Worm (Caenorhabditis elegans) whole organism, midembryonic: Measurements from ENCODE around the gene cln-3.1.

Source experiments
- flt-1 ChIP-seq: fragments of 200-800 bp; sonication (Bioruptor generic); IDR thresholded peaks from 2 replicates; pipeline ENCODE4 v1.3.6; 2022; ENCODE audit warnings: missing genetic modification characterization, missing compliant biosample characterization
- klf-2 ChIP-seq: fragments of 200-800 bp; sonication (Bioruptor generic); conservative IDR thresholded peaks from 2 replicates; pipeline ENCODE4 v1.3.6; 2022; ENCODE audit warnings: missing genetic modification reagents, missing genetic modification characterization, missing compliant biosample characterization
- med-1 ChIP-seq: sonication (generic microtip); optimal IDR thresholded peaks from 2 replicates; lab custom pipeline; 2017; ENCODE audit warnings: missing genetic modification characterization, mild to moderate bottlenecking, missing compliant biosample characterization, antibody characterized with exemption, missing genetic modification reagents; ENCODE audit not compliant: insufficient read depth
- tab-1 ChIP-seq: fragments of 200-800 bp; sonication (Bioruptor generic); IDR thresholded peaks from 2 replicates; pipeline ENCODE4 v1.3.6; 2022; ENCODE audit warnings: missing genetic modification characterization, missing compliant biosample characterization
- ztf-23 ChIP-seq: fragments of 200-800 bp; sonication (Bioruptor generic); IDR thresholded peaks from 2 replicates; pipeline ENCODE4 v1.3.6; 2022; ENCODE audit warnings: missing genetic modification reagents, missing genetic modification characterization, missing compliant biosample characterization
- ztf-29 ChIP-seq: fragments of 200-800 bp; sonication (Bioruptor generic); IDR thresholded peaks from 2 replicates; pipeline ENCODE4 v1.3.6; 2022; ENCODE audit warnings: missing genetic modification reagents, missing genetic modification characterization, missing compliant biosample characterization

DNA sequence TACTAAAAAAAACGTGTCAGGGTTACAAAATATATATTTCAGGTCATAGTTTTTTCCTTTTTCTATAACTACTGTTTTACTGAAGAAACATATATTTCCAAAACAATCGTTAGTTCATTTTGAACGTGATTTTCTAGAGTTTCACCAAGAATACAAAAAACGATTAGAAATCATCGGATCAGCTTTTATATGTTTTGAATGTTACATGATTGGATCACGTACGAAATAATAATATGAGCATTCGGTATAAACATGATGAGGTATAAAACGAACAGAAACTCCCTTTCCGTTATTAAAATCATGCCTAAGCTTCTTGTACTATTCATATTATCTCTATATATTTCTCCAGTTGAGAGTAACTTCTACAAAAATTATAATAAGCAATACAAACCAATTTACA, 7.4 kb upstream of the cln-3.1 start, which contains the start of gene clec-223:
- TF ChIP-seq ztf-29 (GFP tag; lab: Robert Waterston, UW) (no peak), ztf-23 (GFP tag; lab: Robert Waterston, UW) (no peak), med-1 (GFP tag; lab: Kevin White, UChicago) (no peak), flt-1 (GFP tag; lab: Robert Waterston, UW) (no peak), tab-1 (GFP tag; lab: Robert Waterston, UW) (no peak), klf-2 (no peak)
